Worm (Caenorhabditis elegans) whole organism, L2 larva: ENCODE measurements around the gene sec-3.

Source experiments
- nhr-11 ChIP-seq: fragments of 150-350 bp; optimal IDR thresholded peaks from 2 replicates; lab custom pipeline; 2014; ENCODE audit warnings: missing biosample characterization, missing genetic modification characterization
- nhr-237 ChIP-seq: fragments of 150-350 bp; optimal IDR thresholded peaks from 2 replicates; lab custom pipeline; 2014; ENCODE audit warnings: missing biosample characterization, missing genetic modification characterization
- unc-39 ChIP-seq: fragments of 150-350 bp; optimal IDR thresholded peaks from 2 replicates; lab custom pipeline; 2014; ENCODE audit warnings: missing biosample characterization, missing genetic modification characterization

DNA sequence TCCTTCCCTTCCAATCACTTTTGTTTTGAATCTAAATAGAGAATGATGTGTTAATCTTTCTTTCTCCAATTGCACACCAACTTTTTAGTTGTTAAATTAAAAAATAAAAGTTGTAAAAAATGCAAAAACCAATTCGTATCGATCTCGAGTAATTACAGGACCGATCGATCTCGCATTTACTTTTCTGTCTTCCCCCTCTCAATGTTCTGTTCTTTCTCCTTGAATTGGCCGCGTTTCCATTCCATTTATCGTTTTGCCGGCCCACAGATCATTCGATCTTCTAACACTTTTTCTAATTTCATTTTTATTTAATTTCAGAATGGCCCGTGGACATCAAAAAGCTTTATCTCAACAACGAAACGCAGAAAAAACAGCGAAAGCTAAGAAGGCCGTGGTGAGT, 35.5 kb upstream of the sec-3 start, which contains the start of gene K10B3.1:
- TF ChIP-seq nhr-11 (tag; lab: Kevin White, UChicago) (no peak), nhr-237 (tag; lab: Kevin White, UChicago) (no peak), unc-39 (tag; lab: Kevin White, UChicago) (no peak)
